Fruit fly (Drosophila melanogaster) whole organism, embryonic: Measurements from ENCODE around the gene CG15930.
A peak's percentile ranks its signal among the peaks of the same experiment; 100 is the strongest.

Source experiments
- Adf1 ChIP-seq: fragments of 200-800 bp; sonication (Bioruptor generic); IDR thresholded peaks from 2 replicates; pipeline ENCODE4 v1.3.6; 2022; ENCODE audit warnings: missing biosample characterization, missing genetic modification characterization
- C15 ChIP-seq: fragments of 200-800 bp; sonication (Bioruptor generic); IDR thresholded peaks from 3 replicates; pipeline ENCODE4 v1.3.6; 2022; ENCODE audit warnings: missing biosample characterization, missing genetic modification characterization
- CG1024 ChIP-seq: fragments of 200-800 bp; sonication (Bioruptor generic); IDR thresholded peaks from 2 replicates; pipeline ENCODE4 v1.3.6; 2022; ENCODE audit warnings: missing biosample characterization, missing genetic modification characterization
- CG10321 ChIP-seq: fragments of 200-800 bp; sonication (Bioruptor generic); IDR thresholded peaks from 2 replicates; pipeline ENCODE4 v1.3.6; 2022; ENCODE audit warnings: missing biosample characterization, missing genetic modification characterization
- CG11247 ChIP-seq: fragments of 200-800 bp; sonication (Bioruptor generic); IDR thresholded peaks from 2 replicates; pipeline ENCODE4 v1.3.6; 2022; ENCODE audit warnings: missing biosample characterization, missing genetic modification characterization
- CG12299 ChIP-seq: fragments of 200-800 bp; sonication (Bioruptor generic); optimal IDR thresholded peaks from 2 replicates; lab custom pipeline; 2018; ENCODE audit warnings: missing biosample characterization, mild to moderate bottlenecking, missing genetic modification characterization
- CG13296 ChIP-seq: fragments of 200-800 bp; sonication (Bioruptor generic); optimal IDR thresholded peaks from 3 replicates; lab custom pipeline; 2018; ENCODE audit warnings: missing biosample characterization, mild to moderate bottlenecking, missing genetic modification characterization
- CG13775 ChIP-seq: fragments of 200-800 bp; sonication (Bioruptor generic); optimal IDR thresholded peaks from 3 replicates; lab custom pipeline; 2017; ENCODE audit warnings: missing biosample characterization, mild to moderate bottlenecking, missing genetic modification characterization
- CG13894 ChIP-seq: fragments of 200-800 bp; sonication (Bioruptor generic); optimal IDR thresholded peaks from 3 replicates; lab custom pipeline; 2018; ENCODE audit warnings: missing biosample characterization, mild to moderate bottlenecking, missing genetic modification characterization, moderate library complexity
- CG15011 ChIP-seq: fragments of 200-800 bp; sonication (Bioruptor generic); optimal IDR thresholded peaks from 3 replicates; lab custom pipeline; 2018; ENCODE audit warnings: missing biosample characterization, mild to moderate bottlenecking, missing genetic modification characterization
- CG1647 ChIP-seq: fragments of 200-800 bp; sonication (Bioruptor generic); optimal IDR thresholded peaks from 3 replicates; lab custom pipeline; 2016; ENCODE audit warnings: missing biosample characterization, missing genetic modification characterization
- CG16813 ChIP-seq: fragments of 200-800 bp; sonication (Bioruptor generic); IDR thresholded peaks from 3 replicates; pipeline ENCODE4 v1.3.6; 2022; ENCODE audit warnings: missing biosample characterization, missing genetic modification characterization; ENCODE audit not compliant: partially characterized antibody
- CG17829 ChIP-seq: fragments of 200-800 bp; optimal IDR thresholded peaks from 2 replicates; lab custom pipeline; 2019; ENCODE audit warnings: missing biosample characterization, mild to moderate bottlenecking, missing genetic modification characterization, moderate library complexity
- CG1832 ChIP-seq: fragments of 200-800 bp; sonication (Bioruptor generic); optimal IDR thresholded peaks from 2 replicates; lab custom pipeline; 2017; ENCODE audit warnings: missing biosample characterization, mild to moderate bottlenecking, missing genetic modification characterization, inconsistent platforms
- CG18599 ChIP-seq: fragments of 200-800 bp; sonication (Bioruptor generic); optimal IDR thresholded peaks from 3 replicates; lab custom pipeline; 2017; ENCODE audit warnings: missing biosample characterization, missing genetic modification characterization, mild to moderate bottlenecking, moderate library complexity, missing genetic modification reagents
- CG42726 ChIP-seq: fragments of 200-800 bp; sonication (Bioruptor generic); IDR thresholded peaks from 2 replicates; pipeline ENCODE4 v1.3.6; 2022; ENCODE audit warnings: missing biosample characterization, missing genetic modification characterization; ENCODE audit not compliant: partially characterized antibody
- CoRest ChIP-seq: fragments of 200-800 bp; sonication (Bioruptor generic); optimal IDR thresholded peaks from 3 replicates; lab custom pipeline; 2018; ENCODE audit warnings: missing biosample characterization, mild to moderate bottlenecking, missing genetic modification characterization, moderate library complexity
- D19B ChIP-seq: fragments of 200-800 bp; sonication (Bioruptor generic); optimal IDR thresholded peaks from 2 replicates; lab custom pipeline; 2017; ENCODE audit warnings: missing biosample characterization, mild to moderate bottlenecking, missing genetic modification characterization
- Deaf1 ChIP-seq: fragments of 200-800 bp; optimal IDR thresholded peaks from 3 replicates; lab custom pipeline; 2019; ENCODE audit warnings: missing biosample characterization, mild to moderate bottlenecking, missing genetic modification characterization, moderate library complexity
- Drgx ChIP-seq: fragments of 200-800 bp; sonication (Bioruptor generic); IDR thresholded peaks from 2 replicates; pipeline ENCODE4 v1.3.6; 2022; ENCODE audit warnings: missing biosample characterization, missing genetic modification characterization
- Fer2 ChIP-seq: fragments of 200-800 bp; sonication (Bioruptor generic); optimal IDR thresholded peaks from 2 replicates; lab custom pipeline; 2018; ENCODE audit warnings: missing biosample characterization, mild to moderate bottlenecking, missing genetic modification characterization, moderate library complexity
- HLHmδ ChIP-seq: fragments of 200-800 bp; sonication (Bioruptor generic); optimal IDR thresholded peaks from 2 replicates; lab custom pipeline; 2018; ENCODE audit warnings: missing biosample characterization, mild to moderate bottlenecking, missing genetic modification characterization, moderate library complexity
- Hmx ChIP-seq: fragments of 200-800 bp; sonication (Bioruptor generic); optimal IDR thresholded peaks from 2 replicates; lab custom pipeline; 2016; ENCODE audit warnings: missing biosample characterization, missing genetic modification characterization
- Hr78 ChIP-seq, 2 experiments: fragments of 200-800 bp in 1 of 2; fragments of >200 bp in 1 of 2; sonication (Bioruptor generic) in 1 of 2; optimal IDR thresholded peaks; 2 replicates each; lab custom pipeline; 2017 to 2019; ENCODE audit warnings: missing biosample characterization in 2 of 2, missing genetic modification characterization in 2 of 2, mild to moderate bottlenecking in 1 of 2, moderate library complexity in 1 of 2
- Kr ChIP-seq: fragments of 200-800 bp; sonication (Bioruptor generic); optimal IDR thresholded peaks from 2 replicates; lab custom pipeline; 2017; ENCODE audit warnings: missing biosample characterization, mild to moderate bottlenecking, missing genetic modification characterization
- Lhr ChIP-seq: fragments of 200-800 bp; sonication (Bioruptor generic); optimal IDR thresholded peaks from 3 replicates; lab custom pipeline; 2017; ENCODE audit warnings: mild to moderate bottlenecking, missing biosample characterization, missing genetic modification reagents, missing genetic modification characterization
- MESR4 ChIP-seq: fragments of 200-800 bp; sonication (Bioruptor generic); optimal IDR thresholded peaks from 2 replicates; lab custom pipeline; 2018; ENCODE audit warnings: missing biosample characterization, mild to moderate bottlenecking, missing genetic modification characterization, moderate library complexity
- NC2β ChIP-seq: fragments of 200-800 bp; sonication (Bioruptor generic); optimal IDR thresholded peaks from 2 replicates; lab custom pipeline; 2016; ENCODE audit warnings: missing biosample characterization, missing genetic modification characterization
- Trl ChIP-seq, 3 experiments: fragments of >200 bp in 2 of 3; fragments of 200-800 bp in 1 of 3; sonication (Bioruptor generic) in 1 of 3; optimal IDR thresholded peaks; 2 replicates in 1 of 3; 3 replicates in 2 of 3; lab custom pipeline; 2016 to 2017; ENCODE audit warnings: missing biosample characterization in 1 of 3, missing genetic modification characterization in 1 of 3
- bbx ChIP-seq: fragments of 200-800 bp; sonication (Bioruptor generic); IDR thresholded peaks from 2 replicates; pipeline ENCODE4 v1.3.6; 2022; ENCODE audit warnings: missing biosample characterization, missing genetic modification characterization; ENCODE audit not compliant: partially characterized antibody
- crol ChIP-seq: fragments of 200-800 bp; sonication (Bioruptor generic); IDR thresholded peaks from 2 replicates; pipeline ENCODE4 v1.3.6; 2022; ENCODE audit warnings: missing biosample characterization, missing genetic modification characterization
- da ChIP-seq: fragments of 200-800 bp; sonication (Bioruptor generic); optimal IDR thresholded peaks from 2 replicates; lab custom pipeline; 2016; ENCODE audit warnings: missing biosample characterization, missing genetic modification characterization
- dm ChIP-seq: fragments of 200-800 bp; sonication (Bioruptor generic); optimal IDR thresholded peaks from 3 replicates; lab custom pipeline; 2016; ENCODE audit warnings: missing biosample characterization, missing genetic modification characterization
- ewg ChIP-seq: fragments of 200-800 bp; sonication (Bioruptor generic); optimal IDR thresholded peaks from 3 replicates; lab custom pipeline; 2017; ENCODE audit warnings: mild to moderate bottlenecking, missing biosample characterization, missing genetic modification reagents, missing genetic modification characterization
- fd3F ChIP-seq: fragments of 200-800 bp; sonication (Bioruptor generic); optimal IDR thresholded peaks from 2 replicates; lab custom pipeline; 2018; ENCODE audit warnings: missing biosample characterization, mild to moderate bottlenecking, missing genetic modification characterization, moderate library complexity
- lab ChIP-seq: fragments of 200-800 bp; sonication (Bioruptor generic); optimal IDR thresholded peaks from 3 replicates; lab custom pipeline; 2017; ENCODE audit warnings: missing biosample characterization, missing genetic modification characterization, mild to moderate bottlenecking, moderate library complexity, missing genetic modification reagents
- lola ChIP-seq, 3 experiments: fragments of >200 bp in 2 of 3; fragments of 200-800 bp in 1 of 3; sonication (Bioruptor generic) in 1 of 3; optimal IDR thresholded peaks; 2 replicates each; lab custom pipeline; 2017 to 2019; ENCODE audit warnings: missing biosample characterization in 3 of 3, missing genetic modification characterization in 3 of 3, mild to moderate bottlenecking in 1 of 3, moderate library complexity in 1 of 3
- mld ChIP-seq: fragments of 200-800 bp; sonication (Bioruptor generic); IDR thresholded peaks from 3 replicates; pipeline ENCODE4 v1.3.6; 2022; ENCODE audit warnings: missing biosample characterization, missing genetic modification characterization; ENCODE audit not compliant: partially characterized antibody
- odd ChIP-seq: fragments of 200-800 bp; sonication (Bioruptor generic); optimal IDR thresholded peaks from 2 replicates; lab custom pipeline; 2017; ENCODE audit warnings: missing biosample characterization, mild to moderate bottlenecking, missing genetic modification characterization
- row ChIP-seq: fragments of 200-800 bp; sonication (Bioruptor generic); IDR thresholded peaks from 3 replicates; pipeline ENCODE4 v1.3.6; 2022; ENCODE audit warnings: missing biosample characterization, missing genetic modification characterization
- sisA ChIP-seq: fragments of 200-800 bp; sonication (Bioruptor generic); IDR thresholded peaks from 2 replicates; pipeline ENCODE4 v1.3.6; 2022; ENCODE audit warnings: missing biosample characterization, missing genetic modification characterization
- stc ChIP-seq: fragments of 200-800 bp; sonication (Bioruptor generic); IDR thresholded peaks from 2 replicates; pipeline ENCODE4 v1.3.6; 2022; ENCODE audit warnings: missing biosample characterization, missing genetic modification characterization
- trem ChIP-seq: fragments of 200-800 bp; optimal IDR thresholded peaks from 3 replicates; lab custom pipeline; 2019; ENCODE audit warnings: missing biosample characterization, mild to moderate bottlenecking, missing genetic modification characterization, moderate library complexity
- tup ChIP-seq: fragments of 200-800 bp; sonication (Bioruptor generic); optimal IDR thresholded peaks from 2 replicates; lab custom pipeline; 2016; ENCODE audit warnings: missing biosample characterization, mild to moderate bottlenecking, missing genetic modification characterization, moderate library complexity
- vnd ChIP-seq: fragments of 200-800 bp; sonication (Bioruptor generic); IDR thresholded peaks from 3 replicates; pipeline ENCODE4 v1.3.6; 2022; ENCODE audit warnings: missing biosample characterization, missing genetic modification characterization; ENCODE audit not compliant: partially characterized antibody
- zen ChIP-seq: fragments of 200-800 bp; sonication (Bioruptor generic); optimal IDR thresholded peaks from 3 replicates; lab custom pipeline; 2018; ENCODE audit warnings: missing biosample characterization, mild to moderate bottlenecking, missing genetic modification characterization, moderate library complexity

Gene CG15930

dm6 chrX:5317170-5317569 is at the start of gene CG15930, which contains the start of gene Sas10 (continued):
- TF ChIP-seq trem (peak; percentile 27), D19B (no peak), da (GFP tag; lab: Kevin White, UChicago) (no peak), Drgx (no peak), CG1647 (GFP tag; lab: Kevin White, UChicago) (no peak), dm (GFP tag; lab: Kevin White, UChicago) (peak; percentile 88), CG16813 (GFP tag; lab: Robert Waterston, UW) (peak; percentile 16; the same call in 1 of the 3 replicates)

- TF ChIP-seq Trl (optimal IDR thresholded peaks at IDR 0.05; lab: Kevin White, UChicago): peak; percentile 34 to 65
- no peak for TF ChIP-seq Trl (GFP tag; optimal IDR thresholded peaks at IDR 0.05; lab: Kevin White, UChicago)
- peak; percentile 60; the same call in 1 of the 2 replicates for TF ChIP-seq CG10321 (GFP tag; lab: Robert Waterston, UW)
- no peak for TF ChIP-seq sisA (GFP tag; lab: Robert Waterston, UW)
- TF ChIP-seq vnd (GFP tag; lab: Robert Waterston, UW): no peak
- TF ChIP-seq Lhr (GFP tag; lab: Kevin White, UChicago): no peak
- no peak for TF ChIP-seq Kr (GFP tag; lab: Kevin White, UChicago)
- TF ChIP-seq CG15011 (GFP tag; lab: Kevin White, UChicago): no peak
- peak; percentile 2 for TF ChIP-seq zen (tag; lab: Kevin White, UChicago)
- no peak for TF ChIP-seq odd (GFP tag; lab: Kevin White, UChicago)
- TF ChIP-seq CG1832 (GFP tag; lab: Kevin White, UChicago): peak; percentile 61
- peak; percentile 27 for TF ChIP-seq Deaf1 (tag; lab: Kevin White, UChicago)
- TF ChIP-seq HLHmδ (GFP tag; lab: Kevin White, UChicago): no peak
- no peak for TF ChIP-seq CG13775 (GFP tag; lab: Kevin White, UChicago)
- TF ChIP-seq ewg (GFP tag; lab: Kevin White, UChicago): peak; percentile 23
- TF ChIP-seq Adf1 (GFP tag; lab: Robert Waterston, UW): peak; percentile 59
- TF ChIP-seq stc: no peak
- TF ChIP-seq mld (GFP tag; lab: Robert Waterston, UW): no peak
- TF ChIP-seq C15 (GFP tag; lab: Robert Waterston, UW): no peak
- TF ChIP-seq CG1024 (GFP tag; lab: Robert Waterston, UW): no peak
Observed at dm6 chrX:5364031-5364430, 46.9 kb upstream of the CG15930 start.

dm6 chrX:5363116-5363515 is 46.0 kb upstream of the CG15930 start:
- TF ChIP-seq CG13894 (tag; lab: Kevin White, UChicago) (peak; percentile 51), fd3F (no peak), dm (GFP tag; lab: Kevin White, UChicago) (no peak), bbx (no peak), lab (GFP tag; lab: Kevin White, UChicago) (peak; percentile 9), NC2β (GFP tag; lab: Kevin White, UChicago) (no peak), Fer2 (no peak), CG18599 (GFP tag; lab: Kevin White, UChicago) (peak; percentile 39), Trl (optimal IDR thresholded peaks at IDR 0.05; lab: Kevin White, UChicago) (peak in 1 of 2 experiments; percentile 20), Trl (GFP tag; optimal IDR thresholded peaks at IDR 0.05; lab: Kevin White, UChicago) (no peak), lola (GFP tag; optimal IDR thresholded peaks at IDR 0.05; lab: Kevin White, UChicago) (no peak), CoRest (tag; lab: Kevin White, UChicago) (no peak), Hmx (GFP tag; lab: Kevin White, UChicago) (no peak), Hr78 (GFP tag; optimal IDR thresholded peaks at IDR 0.05; lab: Kevin White, UChicago) (no peak), crol (peak; percentile 64), CG13296 (GFP tag; lab: Kevin White, UChicago) (no peak), CG17829 (no peak), CG42726 (no peak), CG11247 (GFP tag; lab: Robert Waterston, UW) (no peak), MESR4 (GFP tag; lab: Kevin White, UChicago) (no peak), row (GFP tag; lab: Robert Waterston, UW) (peak; percentile 32; the same call in 1 of the 3 replicates), tup (GFP tag; lab: Kevin White, UChicago) (no peak), CG12299 (tag; lab: Kevin White, UChicago) (no peak)
